Worm (Caenorhabditis elegans) whole organism, L1 larva: ENCODE results near the gene Y32B12A.5.

Source experiments
- C04F5.9 ChIP-seq: sonication (generic microtip); optimal IDR thresholded peaks from 2 replicates; lab custom pipeline; 2016; ENCODE audit warnings: missing genetic modification characterization, missing compliant biosample characterization
- ceh-8 ChIP-seq: fragments of 200-800 bp; sonication (Bioruptor generic); optimal IDR thresholded peaks from 2 replicates; lab custom pipeline; 2018; ENCODE audit warnings: mild to moderate bottlenecking, missing genetic modification characterization, moderate library complexity, missing compliant biosample characterization
- ceh-90 ChIP-seq: sonication (generic microtip); optimal IDR thresholded peaks from 2 replicates; lab custom pipeline; 2016; ENCODE audit warnings: missing genetic modification characterization, missing compliant biosample characterization
- ces-1 ChIP-seq: fragments of 150-350 bp; optimal IDR thresholded peaks from 2 replicates; lab custom pipeline; 2014; ENCODE audit warnings: missing biosample characterization, missing genetic modification reagents, missing genetic modification characterization
- egl-13 ChIP-seq: sonication (generic microtip); optimal IDR thresholded peaks from 2 replicates; lab custom pipeline; 2016; ENCODE audit warnings: missing genotype, missing genetic modification reagents, missing genetic modification characterization, missing compliant biosample characterization
- egl-27 ChIP-seq, 2 experiments: fragments of 150-350 bp in 1 of 2; sonication (generic microtip); optimal IDR thresholded peaks; 3 replicates each; lab custom pipeline; 2017 to 2018; ENCODE audit warnings: missing biosample characterization in 2 of 2, missing genetic modification characterization in 2 of 2, missing genetic modification reagents in 2 of 2
- ets-5 ChIP-seq: fragments of 200-800 bp; sonication (Bioruptor generic); IDR thresholded peaks from 2 replicates; pipeline ENCODE4 v1.3.6; 2022; ENCODE audit warnings: missing genetic modification characterization, missing compliant biosample characterization
- fkh-10 ChIP-seq: sonication (generic microtip); optimal IDR thresholded peaks from 2 replicates; lab custom pipeline; 2017; ENCODE audit warnings: missing biosample characterization, missing genetic modification reagents, missing genetic modification characterization
- fkh-8 ChIP-seq: sonication (generic microtip); optimal IDR thresholded peaks from 2 replicates; lab custom pipeline; 2016; ENCODE audit warnings: mild to moderate bottlenecking, missing genetic modification characterization, missing compliant biosample characterization
- hlh-4 ChIP-seq: sonication (generic microtip); optimal IDR thresholded peaks from 2 replicates; lab custom pipeline; 2016; ENCODE audit warnings: mild to moderate bottlenecking, missing genetic modification characterization, missing compliant biosample characterization
- irx-1 ChIP-seq: sonication (generic microtip); optimal IDR thresholded peaks from 2 replicates; lab custom pipeline; 2016; ENCODE audit warnings: missing genetic modification characterization, missing compliant biosample characterization
- jun-1 ChIP-seq: fragments of 150-350 bp; optimal IDR thresholded peaks from 2 replicates; lab custom pipeline; 2014; ENCODE audit warnings: missing biosample characterization, missing genetic modification reagents, missing genetic modification characterization
- lin-14 ChIP-seq: fragments of 200-800 bp; sonication (Bioruptor generic); optimal IDR thresholded peaks from 2 replicates; lab custom pipeline; 2018; ENCODE audit warnings: mild to moderate bottlenecking, missing genetic modification characterization, moderate library complexity, missing compliant biosample characterization
- lin-15B ChIP-seq: fragments of 150-350 bp; sonication (generic microtip); optimal IDR thresholded peaks from 3 replicates; lab custom pipeline; 2014; ENCODE audit warnings: missing biosample characterization, missing genetic modification characterization
- lir-3 ChIP-seq: sonication (generic microtip); optimal IDR thresholded peaks from 2 replicates; lab custom pipeline; 2016; ENCODE audit warnings: mild to moderate bottlenecking, missing genetic modification characterization, moderate library complexity, missing compliant biosample characterization; ENCODE audit not compliant: poor library complexity
- mab-9 ChIP-seq: fragments of 200-800 bp; sonication (Bioruptor generic); IDR thresholded peaks from 2 replicates; pipeline ENCODE4 v1.3.6; 2022; ENCODE audit warnings: missing genetic modification reagents, missing genetic modification characterization, missing compliant biosample characterization
- mep-1 ChIP-seq: fragments of 150-350 bp; optimal IDR thresholded peaks from 2 replicates; lab custom pipeline; 2014; ENCODE audit warnings: missing biosample characterization, missing genetic modification characterization
- nhr-19 ChIP-seq: fragments of 200-800 bp; sonication (Bioruptor generic); conservative IDR thresholded peaks from 2 replicates; pipeline ENCODE4 v1.3.6; 2022; ENCODE audit warnings: missing genetic modification characterization, missing compliant biosample characterization
- nhr-237 ChIP-seq: fragments of 150-350 bp; optimal IDR thresholded peaks from 2 replicates; lab custom pipeline; 2014; ENCODE audit warnings: missing biosample characterization, missing genetic modification characterization
- nhr-28 ChIP-seq: fragments of 150-350 bp; optimal IDR thresholded peaks from 2 replicates; lab custom pipeline; 2014; ENCODE audit warnings: missing biosample characterization, missing genetic modification characterization
- nhr-71 ChIP-seq: sonication (generic microtip); optimal IDR thresholded peaks from 2 replicates; lab custom pipeline; 2016; ENCODE audit warnings: mild to moderate bottlenecking, missing genetic modification characterization, moderate library complexity, missing compliant biosample characterization
- nhr-76 ChIP-seq: sonication (generic microtip); optimal IDR thresholded peaks from 2 replicates; lab custom pipeline; 2017; ENCODE audit warnings: missing biosample characterization, missing genetic modification characterization
- nhr-85 ChIP-seq: sonication (generic microtip); peaks from one replicate; lab custom pipeline; 2016; ENCODE audit warnings: missing genetic modification characterization, inconsistent platforms, missing compliant biosample characterization
- pag-3 ChIP-seq: sonication (generic microtip); optimal IDR thresholded peaks from 2 replicates; lab custom pipeline; 2017; ENCODE audit warnings: missing genetic modification characterization, mild to moderate bottlenecking, missing compliant biosample characterization, antibody characterized with exemption, borderline replicate concordance; ENCODE audit not compliant: insufficient read depth
- rnt-1 ChIP-seq: sonication (generic microtip); optimal IDR thresholded peaks from 2 replicates; lab custom pipeline; 2016; ENCODE audit warnings: mild to moderate bottlenecking, missing genetic modification characterization, moderate library complexity, missing compliant biosample characterization
- skn-1 ChIP-seq: fragments of 150-350 bp; optimal IDR thresholded peaks from 2 replicates; lab custom pipeline; 2014; ENCODE audit warnings: missing biosample characterization, missing genetic modification characterization
- snpc-4 ChIP-seq: fragments of 150-350 bp; optimal IDR thresholded peaks from 2 replicates; lab custom pipeline; 2014; ENCODE audit warnings: missing biosample characterization, missing genetic modification characterization
- snu-23 ChIP-seq: sonication (generic microtip); optimal IDR thresholded peaks from 2 replicates; lab custom pipeline; 2016; ENCODE audit warnings: missing genetic modification characterization, missing compliant biosample characterization
- sptf-1 ChIP-seq: fragments of 150-350 bp; optimal IDR thresholded peaks from 2 replicates; lab custom pipeline; 2014; ENCODE audit warnings: missing biosample characterization, missing genetic modification characterization
- swsn-7 ChIP-seq: sonication (generic microtip); optimal IDR thresholded peaks from 2 replicates; lab custom pipeline; 2016; ENCODE audit warnings: missing genetic modification characterization, missing compliant biosample characterization
- tbx-2 ChIP-seq: sonication (generic microtip); optimal IDR thresholded peaks from 2 replicates; lab custom pipeline; 2016; ENCODE audit warnings: missing genetic modification characterization, missing compliant biosample characterization
- unc-30 ChIP-seq: sonication (generic microtip); optimal IDR thresholded peaks from 2 replicates; lab custom pipeline; 2017; ENCODE audit warnings: missing biosample characterization, missing genetic modification characterization
- unc-86 ChIP-seq: sonication (generic microtip); optimal IDR thresholded peaks from 2 replicates; lab custom pipeline; 2016; ENCODE audit warnings: missing genetic modification characterization, missing compliant biosample characterization
- vab-15 ChIP-seq: sonication (generic microtip); optimal IDR thresholded peaks from 2 replicates; lab custom pipeline; 2017; ENCODE audit warnings: missing genotype, mild to moderate bottlenecking, missing genetic modification characterization, missing compliant biosample characterization
- xbp-1 ChIP-seq: sonication (generic microtip); optimal IDR thresholded peaks from 2 replicates; lab custom pipeline; 2016; ENCODE audit warnings: missing genetic modification characterization, missing compliant biosample characterization
- zag-1 ChIP-seq: fragments of 150-350 bp; optimal IDR thresholded peaks from 2 replicates; lab custom pipeline; 2014; ENCODE audit warnings: missing biosample characterization, missing genetic modification characterization
- zip-4 ChIP-seq: fragments of 200-800 bp; sonication (Bioruptor generic); optimal IDR thresholded peaks from 2 replicates; lab custom pipeline; 2018; ENCODE audit warnings: mild to moderate bottlenecking, missing genetic modification characterization, moderate library complexity, missing compliant biosample characterization
- ztf-4 ChIP-seq: fragments of 150-350 bp; optimal IDR thresholded peaks from 2 replicates; lab custom pipeline; 2014; ENCODE audit warnings: missing biosample characterization, missing genetic modification characterization

Y32B12A.5 gene

DNA sequence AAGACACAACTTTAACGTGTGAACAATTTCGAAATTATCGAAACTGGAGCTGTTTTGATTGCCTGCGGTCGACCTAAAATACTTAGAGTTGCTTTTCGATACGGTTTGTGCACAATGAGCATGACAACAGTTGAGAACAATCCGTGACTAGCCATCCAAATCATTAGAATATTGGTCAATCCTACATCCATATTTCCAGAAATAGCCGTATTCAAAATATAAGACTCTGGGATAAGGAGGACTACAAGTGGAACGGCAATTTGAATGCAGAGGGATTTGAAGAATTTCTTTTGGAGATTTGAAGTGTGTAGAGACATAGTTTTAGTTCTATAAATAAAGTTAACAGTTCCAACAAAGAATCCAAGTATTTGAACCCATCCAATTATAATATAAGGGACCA, 28.0 kb downstream of the Y32B12A.5 start:
- no peak for TF ChIP-seq mep-1 (tag; lab: Kevin White, UChicago)
- no peak for TF ChIP-seq nhr-19 (GFP tag; lab: Robert Waterston, UW)
- no peak for TF ChIP-seq nhr-71 (tag; lab: Kevin White, UChicago)
- TF ChIP-seq C04F5.9: no peak
- TF ChIP-seq lin-15B (tag; lab: Kevin White, UChicago): no peak
- TF ChIP-seq nhr-76 (tag; lab: Kevin White, UChicago): no peak

ce11 chrV:16458714-16459113, 28.7 kb downstream of the Y32B12A.5 start, which contains the start of gene str-15:
Gene str-15 (minus strand): TSS chrV:16458814.
- TF ChIP-seq vab-15 (tag; lab: Kevin White, UChicago): no peak
- no peak for TF ChIP-seq sptf-1 (tag; lab: Kevin White, UChicago)
- TF ChIP-seq lin-15B (tag; lab: Kevin White, UChicago): no peak
- TF ChIP-seq zag-1 (tag; lab: Kevin White, UChicago): no peak
- no peak for TF ChIP-seq skn-1 (tag; lab: Kevin White, UChicago)
- no peak for TF ChIP-seq lin-14 (GFP tag; lab: Kevin White, UChicago)
- no peak for TF ChIP-seq irx-1 (tag; lab: Kevin White, UChicago)
- TF ChIP-seq ces-1 (GFP tag; lab: Kevin White, UChicago): no peak

DNA sequence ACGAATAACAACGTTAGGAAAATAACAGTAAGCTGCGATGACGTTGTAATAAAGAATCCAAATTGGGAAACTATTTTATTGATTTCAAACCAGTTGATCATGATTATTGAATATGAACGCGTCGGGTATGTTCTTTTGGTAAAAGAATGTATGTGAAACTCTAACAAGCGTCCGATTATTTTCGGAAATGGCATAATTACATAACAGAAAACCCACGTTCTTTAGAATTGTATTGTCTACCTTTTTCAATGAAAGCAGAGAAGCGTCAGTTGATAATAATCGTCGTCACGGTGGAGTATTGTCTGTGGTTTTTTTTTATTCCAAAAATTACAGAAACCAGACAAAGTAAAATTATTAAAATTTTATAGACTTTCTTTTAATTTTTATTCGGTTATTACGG, 32.3 kb downstream of the Y32B12A.5 start, which contains the start of gene str-14:
TSS of gene str-14 (minus strand) at position 101 of the 400 bp plus-strand sequence.
- no peak for TF ChIP-seq pag-3 (tag; lab: Kevin White, UChicago)
- TF ChIP-seq zag-1 (tag; lab: Kevin White, UChicago): no peak
- no peak for TF ChIP-seq fkh-8
- TF ChIP-seq ztf-4 (tag; lab: Kevin White, UChicago): no peak
- no peak for TF ChIP-seq unc-30 (tag; lab: Kevin White, UChicago)
- TF ChIP-seq ceh-8 (GFP tag; lab: Kevin White, UChicago): no peak
- TF ChIP-seq swsn-7: no peak
- TF ChIP-seq unc-86: no peak
- TF ChIP-seq snpc-4 (tag; lab: Kevin White, UChicago): no peak
- no peak for TF ChIP-seq nhr-28
- no peak for TF ChIP-seq nhr-19 (GFP tag; lab: Robert Waterston, UW)
- no peak for TF ChIP-seq hlh-4 (tag; lab: Kevin White, UChicago)
- TF ChIP-seq jun-1 (tag; lab: Kevin White, UChicago): no peak
- TF ChIP-seq xbp-1 (tag; lab: Kevin White, UChicago): no peak
- TF ChIP-seq fkh-10 (GFP tag; lab: Kevin White, UChicago): no peak
- TF ChIP-seq tbx-2 (tag; lab: Kevin White, UChicago): no peak

ce11 chrV:16447735-16448134, 39.6 kb downstream of the Y32B12A.5 start, which contains the start of gene T08G3.13:
Gene T08G3.13 (plus strand): TSS chrV:16448035.
- TF ChIP-seq mab-9 (no peak), fkh-10 (GFP tag; lab: Kevin White, UChicago) (no peak), zip-4 (GFP tag; lab: Kevin White, UChicago) (no peak), egl-27 (tag; optimal IDR thresholded peaks at IDR 0.05; lab: Kevin White, UChicago) (no peak), pag-3 (tag; lab: Kevin White, UChicago) (no peak), vab-15 (tag; lab: Kevin White, UChicago) (no peak), rnt-1 (tag; lab: Kevin White, UChicago) (no peak), jun-1 (tag; lab: Kevin White, UChicago) (no peak), nhr-237 (tag; lab: Kevin White, UChicago) (no peak), nhr-19 (GFP tag; lab: Robert Waterston, UW) (no peak), lin-14 (GFP tag; lab: Kevin White, UChicago) (no peak), snu-23 (GFP tag; lab: Kevin White, UChicago) (no peak)
- TF ChIP-seq, all 84 proteins: peak for 0

- TF ChIP-seq sptf-1 (tag; lab: Kevin White, UChicago) (no peak), nhr-85 (tag; lab: Kevin White, UChicago) (no peak), ets-5 (GFP tag; lab: Robert Waterston, UW) (no peak), ceh-90 (tag; lab: Kevin White, UChicago) (no peak), egl-27 (tag; optimal IDR thresholded peaks at IDR 0.05; lab: Kevin White, UChicago) (no peak), lir-3 (no peak), egl-13 (no peak), mep-1 (tag; lab: Kevin White, UChicago) (no peak)
- TF ChIP-seq, all 84 proteins: peak for 0
Measured at ce11 chrV:16446191-16446590, 41.2 kb downstream of the Y32B12A.5 start.
